Fruit fly (Drosophila melanogaster) S2 (cell line): ENCODE measurements around the gene Snm1.

Source experiments
- CG8478 ChIP-seq: fragments of >200 bp; optimal IDR thresholded peaks from 2 replicates; lab custom pipeline; 2018
- CTCF ChIP-seq, 2 experiments: fragments of >200 bp; optimal IDR thresholded peaks; 2 replicates each; lab custom pipeline; 2018

- TF ChIP-seq CG8478 (lab: Kevin White, UChicago) = no peak
- TF ChIP-seq CTCF (optimal IDR thresholded peaks at IDR 0.05; lab: Kevin White, UChicago) = no peak
Measured at dm6 chr3R:5565623-5566022, 10.7 kb downstream of the Snm1 start.
